Worm (Caenorhabditis elegans) whole organism, early embryonic: ENCODE measurements around the gene catp-8.

Experiments used
- aly-1 ChIP-seq: sonication (generic microtip); optimal IDR thresholded peaks from 2 replicates; lab custom pipeline; 2016; ENCODE audit warnings: missing genetic modification characterization, missing compliant biosample characterization
- ama-1 ChIP-seq: fragments of 150-350 bp; optimal IDR thresholded peaks from 2 replicates; lab custom pipeline; 2014
- ceh-13 ChIP-seq: fragments of 200-800 bp; sonication (Bioruptor generic); optimal IDR thresholded peaks from 2 replicates; lab custom pipeline; 2018; ENCODE audit warnings: mild to moderate bottlenecking, missing genetic modification characterization, missing compliant biosample characterization
- scrt-1 ChIP-seq: fragments of 200-800 bp; sonication (Bioruptor generic); IDR thresholded peaks from 2 replicates; pipeline ENCODE4 v1.3.6; 2022; ENCODE audit warnings: missing genetic modification characterization, missing compliant biosample characterization
- tbx-37 ChIP-seq: fragments of 200-800 bp; sonication (Bioruptor generic); conservative IDR thresholded peaks from 2 replicates; pipeline ENCODE4 v1.3.6; 2022; ENCODE audit warnings: missing genetic modification reagents, missing genetic modification characterization, missing compliant biosample characterization

ce11 chrIV:11489610-11490339, 10.7 kb upstream of the catp-8 start:
- no peak for TF ChIP-seq scrt-1
- TF ChIP-seq aly-1 (tag; lab: Kevin White, UChicago): no peak
- TF ChIP-seq ama-1 (lab: Kevin White, UChicago): no peak
- no peak for TF ChIP-seq ceh-13
- TF ChIP-seq tbx-37 (GFP tag; lab: Robert Waterston, UW): no peak
